Worm (Caenorhabditis elegans): ENCODE data around the gene ZK892.4.

DNA sequence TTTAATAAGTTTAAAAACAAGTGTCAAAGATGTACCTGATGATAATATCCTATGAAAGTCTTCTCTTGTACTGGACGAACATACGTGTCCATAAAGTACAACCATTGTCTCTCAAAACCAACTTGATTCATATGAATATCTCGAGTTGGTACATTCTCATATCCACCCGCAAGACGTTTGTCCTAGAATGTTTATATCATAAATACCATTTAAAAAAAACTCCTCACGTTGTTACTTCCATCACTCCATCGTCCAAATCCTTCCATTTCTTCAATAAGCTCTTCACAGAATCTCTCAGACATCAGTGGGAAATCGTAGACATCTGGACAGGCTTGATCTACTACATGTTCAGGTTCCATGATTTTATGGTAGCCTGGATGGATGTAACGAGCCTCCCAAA is 29.1 kb downstream of the ZK892.4 start:
- TF ChIP-seq ama-1 (optimal IDR thresholded peaks at IDR 0.05) (no peak), unc-39 (tag; optimal IDR thresholded peaks at IDR 0.05) (no peak), lin-15B (tag; optimal IDR thresholded peaks at IDR 0.05) (no peak), pha-4 (tag; optimal IDR thresholded peaks at IDR 0.05) (no peak)

All from whole organism, L3 larva.